Fruit fly (Drosophila melanogaster) whole organism, embryonic: ENCODE data around the gene Delta.

ENCODE experiments used
- B-H2 ChIP-seq: fragments of 200-800 bp; sonication (Bioruptor generic); optimal IDR thresholded peaks from 2 replicates; lab custom pipeline; 2018; ENCODE audit warnings: missing biosample characterization, mild to moderate bottlenecking, missing genetic modification characterization
- Bgb ChIP-seq: fragments of 200-800 bp; sonication (Bioruptor generic); IDR thresholded peaks from 2 replicates; pipeline ENCODE4 v1.3.6; 2022; ENCODE audit warnings: missing biosample characterization, missing genetic modification characterization; ENCODE audit not compliant: partially characterized antibody
- CG10267 ChIP-seq: fragments of 200-800 bp; sonication (Bioruptor generic); optimal IDR thresholded peaks from 2 replicates; lab custom pipeline; 2018; ENCODE audit warnings: missing biosample characterization, mild to moderate bottlenecking, missing genetic modification characterization, moderate library complexity
- CG10274 ChIP-seq: fragments of 200-800 bp; sonication (Bioruptor generic); optimal IDR thresholded peaks from 3 replicates; lab custom pipeline; 2017; ENCODE audit warnings: missing biosample characterization, mild to moderate bottlenecking, missing genetic modification characterization
- CG10321 ChIP-seq: fragments of 200-800 bp; sonication (Bioruptor generic); IDR thresholded peaks from 2 replicates; pipeline ENCODE4 v1.3.6; 2022; ENCODE audit warnings: missing biosample characterization, missing genetic modification characterization
- CG10979 ChIP-seq: fragments of 200-800 bp; sonication (Bioruptor generic); optimal IDR thresholded peaks from 2 replicates; lab custom pipeline; 2018; ENCODE audit warnings: missing biosample characterization, mild to moderate bottlenecking, missing genetic modification characterization, moderate library complexity
- CG13894 ChIP-seq: fragments of 200-800 bp; sonication (Bioruptor generic); optimal IDR thresholded peaks from 3 replicates; lab custom pipeline; 2018; ENCODE audit warnings: missing biosample characterization, mild to moderate bottlenecking, missing genetic modification characterization, moderate library complexity
- CG14667 ChIP-seq: fragments of 200-800 bp; sonication (Bioruptor generic); IDR thresholded peaks from 2 replicates; pipeline ENCODE4 v1.3.6; 2022; ENCODE audit warnings: missing biosample characterization, missing genetic modification characterization
- CG14710 ChIP-seq: fragments of 200-800 bp; sonication (Bioruptor generic); optimal IDR thresholded peaks from 3 replicates; lab custom pipeline; 2019; ENCODE audit warnings: missing biosample characterization, mild to moderate bottlenecking, missing genetic modification characterization, moderate library complexity
- CG18262 ChIP-seq: fragments of 200-800 bp; optimal IDR thresholded peaks from 3 replicates; lab custom pipeline; 2019; ENCODE audit warnings: missing biosample characterization, mild to moderate bottlenecking, missing genetic modification characterization, moderate library complexity
- CG33213 ChIP-seq: fragments of 200-800 bp; sonication (Bioruptor generic); optimal IDR thresholded peaks from 3 replicates; lab custom pipeline; 2016; ENCODE audit warnings: missing biosample characterization, missing genetic modification characterization
- CG3838 ChIP-seq: fragments of 200-800 bp; sonication (Bioruptor generic); optimal IDR thresholded peaks from 3 replicates; lab custom pipeline; 2016; ENCODE audit warnings: missing biosample characterization, missing genetic modification characterization
- CG4282 ChIP-seq: fragments of 200-800 bp; sonication (Bioruptor generic); optimal IDR thresholded peaks from 2 replicates; lab custom pipeline; 2016; ENCODE audit warnings: missing biosample characterization, missing genetic modification characterization
- CG43689 ChIP-seq: fragments of 200-800 bp; sonication (Bioruptor generic); IDR thresholded peaks from 2 replicates; pipeline ENCODE4 v1.3.6; 2022; ENCODE audit warnings: missing biosample characterization, missing genetic modification characterization
- CG4404 ChIP-seq: fragments of 200-800 bp; sonication (Bioruptor generic); IDR thresholded peaks from 2 replicates; pipeline ENCODE4 v1.3.6; 2022; ENCODE audit warnings: missing biosample characterization, missing genetic modification characterization
- CG4730 ChIP-seq: fragments of 200-800 bp; sonication (Bioruptor generic); IDR thresholded peaks from 2 replicates; pipeline ENCODE4 v1.3.6; 2022; ENCODE audit warnings: missing biosample characterization, missing genetic modification characterization
- CG6254 ChIP-seq: fragments of 200-800 bp; sonication (Bioruptor generic); optimal IDR thresholded peaks from 3 replicates; lab custom pipeline; 2017; ENCODE audit warnings: mild to moderate bottlenecking, missing biosample characterization, missing genetic modification reagents, missing genetic modification characterization
- CG6854 ChIP-seq: fragments of 200-800 bp; sonication (Bioruptor generic); optimal IDR thresholded peaks from 3 replicates; lab custom pipeline; 2017; ENCODE audit warnings: missing biosample characterization, mild to moderate bottlenecking, missing genetic modification characterization
- CG7372 ChIP-seq: fragments of 200-800 bp; sonication (Bioruptor generic); IDR thresholded peaks from 2 replicates; pipeline ENCODE4 v1.3.6; 2022; ENCODE audit warnings: missing biosample characterization, missing genetic modification characterization
- CG8290 ChIP-seq, 3 experiments: fragments of 200-800 bp; sonication (Bioruptor generic); optimal IDR thresholded peaks; 2 replicates each; lab custom pipeline; 2016 to 2019; ENCODE audit warnings: missing biosample characterization in 3 of 3, missing genetic modification characterization in 3 of 3, mild to moderate bottlenecking in 2 of 3, moderate library complexity in 1 of 3
- GATAe ChIP-seq: fragments of 200-800 bp; sonication (Bioruptor generic); conservative IDR thresholded peaks from 2 replicates; pipeline ENCODE4 v1.3.6; 2022; ENCODE audit warnings: missing biosample characterization, missing genetic modification characterization
- HLH4C ChIP-seq: fragments of 200-800 bp; sonication (Bioruptor generic); IDR thresholded peaks from 3 replicates; pipeline ENCODE4 v1.3.6; 2022; ENCODE audit warnings: missing biosample characterization, missing genetic modification characterization; ENCODE audit not compliant: partially characterized antibody
- PHDP ChIP-seq: fragments of 200-800 bp; sonication (Bioruptor generic); optimal IDR thresholded peaks from 3 replicates; lab custom pipeline; 2018; ENCODE audit warnings: missing biosample characterization, mild to moderate bottlenecking, missing genetic modification characterization, moderate library complexity
- Rx ChIP-seq: fragments of 200-800 bp; sonication (Bioruptor generic); IDR thresholded peaks from 2 replicates; pipeline ENCODE4 v1.3.6; 2022; ENCODE audit warnings: missing biosample characterization, missing genetic modification characterization
- Side ChIP-seq: fragments of 200-800 bp; sonication (Bioruptor generic); optimal IDR thresholded peaks from 2 replicates; lab custom pipeline; 2016; ENCODE audit warnings: missing biosample characterization, missing genetic modification characterization
- Sox102F ChIP-seq: fragments of 200-800 bp; sonication (Bioruptor generic); optimal IDR thresholded peaks from 2 replicates; lab custom pipeline; 2018; ENCODE audit warnings: missing biosample characterization, mild to moderate bottlenecking, missing genetic modification characterization, moderate library complexity
- Trl ChIP-seq, 3 experiments: fragments of >200 bp in 2 of 3; fragments of 200-800 bp in 1 of 3; sonication (Bioruptor generic) in 1 of 3; optimal IDR thresholded peaks; 2 replicates in 1 of 3; 3 replicates in 2 of 3; lab custom pipeline; 2016 to 2017; ENCODE audit warnings: missing biosample characterization in 1 of 3, missing genetic modification characterization in 1 of 3
- Usf ChIP-seq: fragments of 200-800 bp; sonication (Bioruptor generic); optimal IDR thresholded peaks from 2 replicates; lab custom pipeline; 2017; ENCODE audit warnings: missing genotype, missing biosample characterization, missing genetic modification characterization
- YL-1 ChIP-seq: fragments of 200-800 bp; sonication (Bioruptor generic); optimal IDR thresholded peaks from 3 replicates; lab custom pipeline; 2017; ENCODE audit warnings: missing biosample characterization, mild to moderate bottlenecking, missing genetic modification characterization
- ac ChIP-seq: fragments of 200-800 bp; sonication (Bioruptor generic); optimal IDR thresholded peaks from 3 replicates; lab custom pipeline; 2017; ENCODE audit warnings: missing biosample characterization, mild to moderate bottlenecking, missing genetic modification characterization
- croc ChIP-seq: fragments of 200-800 bp; sonication (Bioruptor generic); conservative IDR thresholded peaks from 3 replicates; pipeline ENCODE4 v1.3.6; 2022; ENCODE audit warnings: missing biosample characterization, missing genetic modification characterization
- crol ChIP-seq: fragments of 200-800 bp; sonication (Bioruptor generic); IDR thresholded peaks from 2 replicates; pipeline ENCODE4 v1.3.6; 2022; ENCODE audit warnings: missing biosample characterization, missing genetic modification characterization
- dan ChIP-seq: fragments of 200-800 bp; sonication (Bioruptor generic); IDR thresholded peaks from 2 replicates; pipeline ENCODE4 v1.3.6; 2022; ENCODE audit warnings: missing biosample characterization, missing genetic modification characterization
- lola ChIP-seq, 3 experiments: fragments of >200 bp in 2 of 3; fragments of 200-800 bp in 1 of 3; sonication (Bioruptor generic) in 1 of 3; optimal IDR thresholded peaks; 2 replicates each; lab custom pipeline; 2017 to 2019; ENCODE audit warnings: missing biosample characterization in 3 of 3, missing genetic modification characterization in 3 of 3, mild to moderate bottlenecking in 1 of 3, moderate library complexity in 1 of 3
- nerfin-2 ChIP-seq: fragments of 200-800 bp; sonication (Bioruptor generic); IDR thresholded peaks from 2 replicates; pipeline ENCODE4 v1.3.6; 2022; ENCODE audit warnings: missing biosample characterization, missing genetic modification characterization; ENCODE audit not compliant: partially characterized antibody
- phol ChIP-seq: fragments of 200-800 bp; sonication (Bioruptor generic); optimal IDR thresholded peaks from 3 replicates; lab custom pipeline; 2018; ENCODE audit warnings: missing biosample characterization, mild to moderate bottlenecking, missing genetic modification characterization, moderate library complexity
- prd ChIP-seq, 3 experiments: fragments of >200 bp in 2 of 3; fragments of 200-800 bp in 1 of 3; sonication (Bioruptor generic) in 1 of 3; optimal IDR thresholded peaks in 2 of 3; IDR thresholded peaks in 1 of 3; 2 replicates in 2 of 3; 3 replicates in 1 of 3; pipeline versions ENCODE4 v1.3.6 to Lab custom; 2017 to 2022; ENCODE audit warnings: missing biosample characterization in 1 of 3, missing genetic modification characterization in 1 of 3
- sd ChIP-seq: fragments of 200-800 bp; sonication (Bioruptor generic); optimal IDR thresholded peaks from 3 replicates; lab custom pipeline; 2018; ENCODE audit warnings: missing biosample characterization, mild to moderate bottlenecking, missing genetic modification characterization, moderate library complexity
- sens ChIP-seq: fragments of 200-800 bp; sonication (Bioruptor generic); peaks from one replicate; lab custom pipeline; 2016; ENCODE audit warnings: missing biosample characterization, missing genetic modification characterization
- sisA ChIP-seq: fragments of 200-800 bp; sonication (Bioruptor generic); IDR thresholded peaks from 2 replicates; pipeline ENCODE4 v1.3.6; 2022; ENCODE audit warnings: missing biosample characterization, missing genetic modification characterization
- slbo ChIP-seq: fragments of 200-800 bp; sonication (Bioruptor generic); IDR thresholded peaks from 2 replicates; pipeline ENCODE4 v1.3.6; 2022; ENCODE audit warnings: missing biosample characterization, missing genetic modification characterization
- slou ChIP-seq: fragments of 200-800 bp; sonication (Bioruptor generic); optimal IDR thresholded peaks from 3 replicates; lab custom pipeline; 2016; ENCODE audit warnings: missing biosample characterization, missing genetic modification characterization
- stc ChIP-seq: fragments of 200-800 bp; sonication (Bioruptor generic); IDR thresholded peaks from 2 replicates; pipeline ENCODE4 v1.3.6; 2022; ENCODE audit warnings: missing biosample characterization, missing genetic modification characterization
- tio ChIP-seq: fragments of 200-800 bp; sonication (Bioruptor generic); optimal IDR thresholded peaks from 2 replicates; lab custom pipeline; 2017; ENCODE audit warnings: missing biosample characterization, missing genetic modification characterization, inconsistent platforms
- ttk ChIP-seq: fragments of 200-800 bp; sonication (Bioruptor generic); IDR thresholded peaks from 2 replicates; pipeline ENCODE4 v2.1.2; 2022; ENCODE audit warnings: missing biosample characterization, missing genetic modification characterization
- wek ChIP-seq: fragments of 200-800 bp; sonication (Bioruptor generic); optimal IDR thresholded peaks from 3 replicates; lab custom pipeline; 2018; ENCODE audit warnings: missing biosample characterization, mild to moderate bottlenecking, missing genetic modification characterization, moderate library complexity
- zen ChIP-seq: fragments of 200-800 bp; sonication (Bioruptor generic); optimal IDR thresholded peaks from 3 replicates; lab custom pipeline; 2018; ENCODE audit warnings: missing biosample characterization, mild to moderate bottlenecking, missing genetic modification characterization, moderate library complexity
- zf30C ChIP-seq: fragments of 200-800 bp; sonication (Bioruptor generic); optimal IDR thresholded peaks from 3 replicates; lab custom pipeline; 2018; ENCODE audit warnings: missing biosample characterization, mild to moderate bottlenecking, missing genetic modification characterization

Gene Delta

DNA sequence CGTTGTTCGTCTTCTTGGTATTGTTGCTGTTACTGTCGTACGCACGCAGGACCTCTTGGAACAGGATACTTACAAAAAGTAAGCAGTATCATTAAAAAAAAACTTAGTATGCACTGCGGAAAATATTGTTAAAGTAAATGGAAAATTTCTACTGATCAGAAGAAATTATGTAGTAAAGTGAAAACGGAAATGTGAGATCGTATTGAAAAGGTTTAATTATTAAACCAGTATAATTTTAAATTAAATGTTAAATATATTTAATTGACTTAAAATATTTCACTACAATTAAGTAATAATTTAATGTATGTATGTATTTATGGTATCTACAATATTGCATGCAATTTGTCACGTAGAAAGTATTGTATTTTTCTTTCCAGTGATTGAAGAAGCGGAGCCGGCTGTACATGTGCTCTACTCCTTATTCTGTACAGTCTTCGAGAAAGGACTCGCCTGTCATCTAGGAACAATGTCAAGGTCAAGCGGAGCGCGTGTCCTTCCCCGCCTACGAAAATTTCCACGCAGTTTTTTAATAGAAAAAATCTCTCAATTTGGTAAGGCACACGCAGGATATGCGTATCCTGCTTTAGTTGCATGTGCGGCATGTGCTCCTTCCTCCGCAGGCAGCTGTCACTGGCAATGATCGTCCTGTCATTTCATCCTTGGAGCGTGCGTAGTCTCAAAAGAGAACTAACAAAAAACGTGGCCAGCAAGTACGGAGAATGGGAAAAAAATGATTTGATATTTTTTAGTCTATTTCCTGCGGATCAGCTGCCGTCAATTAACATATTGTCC is 17.7 kb upstream of the Delta start (continued):
- no peak for TF ChIP-seq CG8290 (GFP tag; optimal IDR thresholded peaks at IDR 0.05; lab: Kevin White, UChicago)
- no peak for TF ChIP-seq CG8290 (tag; optimal IDR thresholded peaks at IDR 0.05; lab: Kevin White, UChicago)
- peak; percentile 6 for TF ChIP-seq sens (GFP tag; lab: Kevin White, UChicago)
- TF ChIP-seq Usf, result no peak
- TF ChIP-seq CG6854 (GFP tag; lab: Kevin White, UChicago), result no peak
- TF ChIP-seq sisA, result no peak
- peak; percentile 49 for TF ChIP-seq CG10979 (tag; lab: Kevin White, UChicago)
- TF ChIP-seq Trl (optimal IDR thresholded peaks at IDR 0.05; lab: Kevin White, UChicago), result no peak
- TF ChIP-seq Trl (GFP tag; optimal IDR thresholded peaks at IDR 0.05; lab: Kevin White, UChicago), result no peak
- TF ChIP-seq tio (GFP tag; lab: Kevin White, UChicago), result no peak
- TF ChIP-seq CG14667 (GFP tag; lab: Robert Waterston, UW), result no peak
- peak; percentile 75 for TF ChIP-seq zf30C (GFP tag; lab: Kevin White, UChicago)
- no peak for TF ChIP-seq YL-1 (GFP tag; lab: Kevin White, UChicago)
- TF ChIP-seq slou (GFP tag; lab: Kevin White, UChicago), result no peak
- no peak for TF ChIP-seq B-H2 (GFP tag; lab: Kevin White, UChicago)
- peak; percentile 36 for TF ChIP-seq CG14710 (tag; lab: Kevin White, UChicago)
- no peak for TF ChIP-seq CG43689 (GFP tag; lab: Robert Waterston, UW)
- no peak for TF ChIP-seq ttk (GFP tag; lab: Robert Waterston, UW)
- TF ChIP-seq CG4282 (GFP tag; lab: Kevin White, UChicago), result no peak
- no peak for TF ChIP-seq CG10321 (GFP tag; lab: Robert Waterston, UW)
- no peak for TF ChIP-seq slbo (GFP tag; lab: Robert Waterston, UW)
- no peak for TF ChIP-seq CG6254 (GFP tag; lab: Kevin White, UChicago)
- TF ChIP-seq CG7372 (GFP tag; lab: Robert Waterston, UW), result no peak
- TF ChIP-seq crol (GFP tag; lab: Robert Waterston, UW), result no peak
- TF ChIP-seq Side (GFP tag; lab: Kevin White, UChicago), result no peak
- TF ChIP-seq Rx (GFP tag; lab: Robert Waterston, UW), result no peak
- peak; percentile 47 for TF ChIP-seq CG10267 (tag; lab: Kevin White, UChicago)
- no peak for TF ChIP-seq ac (GFP tag; lab: Kevin White, UChicago)
- no peak for TF ChIP-seq Bgb (GFP tag; lab: Robert Waterston, UW)
- TF ChIP-seq GATAe (GFP tag; lab: Robert Waterston, UW), result no peak
- TF ChIP-seq HLH4C (GFP tag; lab: Robert Waterston, UW), result no peak
- no peak for TF ChIP-seq PHDP (tag; lab: Kevin White, UChicago)
- no peak for TF ChIP-seq CG13894
- peak; percentile 72 for TF ChIP-seq CG18262
- peak; percentile 12 for TF ChIP-seq phol (tag; lab: Kevin White, UChicago)
- peak; percentile 93 for TF ChIP-seq CG4404
- no peak for TF ChIP-seq CG33213 (GFP tag; lab: Kevin White, UChicago)
- TF ChIP-seq wek (GFP tag; lab: Kevin White, UChicago), result no peak
- TF ChIP-seq CG10274 (GFP tag; lab: Kevin White, UChicago), result no peak
- no peak for TF ChIP-seq CG3838
- TF ChIP-seq lola (GFP tag; optimal IDR thresholded peaks at IDR 0.05; lab: Kevin White, UChicago), result peak in 1 of 3 experiments; percentile 53
- no peak for TF ChIP-seq stc
- no peak for TF ChIP-seq Sox102F (GFP tag; lab: Kevin White, UChicago)
- TF ChIP-seq dan (GFP tag; lab: Robert Waterston, UW), result no peak
- TF ChIP-seq nerfin-2 (GFP tag; lab: Robert Waterston, UW), result no peak
- no peak for TF ChIP-seq croc (GFP tag; lab: Robert Waterston, UW)
- peak; percentile 85 for TF ChIP-seq zen
- TF ChIP-seq sd (tag; lab: Kevin White, UChicago), result no peak
- no peak for TF ChIP-seq CG4730
- no peak for TF ChIP-seq prd (optimal IDR thresholded peaks at IDR 0.05; lab: Kevin White, UChicago)
- TF ChIP-seq prd (GFP tag; IDR thresholded peaks at IDR 0.05; lab: Robert Waterston, UW), result peak; percentile 49; the same call in 2 of the 3 replicates
